Worm (Caenorhabditis elegans): ENCODE results near the gene M7.8.

DNA sequence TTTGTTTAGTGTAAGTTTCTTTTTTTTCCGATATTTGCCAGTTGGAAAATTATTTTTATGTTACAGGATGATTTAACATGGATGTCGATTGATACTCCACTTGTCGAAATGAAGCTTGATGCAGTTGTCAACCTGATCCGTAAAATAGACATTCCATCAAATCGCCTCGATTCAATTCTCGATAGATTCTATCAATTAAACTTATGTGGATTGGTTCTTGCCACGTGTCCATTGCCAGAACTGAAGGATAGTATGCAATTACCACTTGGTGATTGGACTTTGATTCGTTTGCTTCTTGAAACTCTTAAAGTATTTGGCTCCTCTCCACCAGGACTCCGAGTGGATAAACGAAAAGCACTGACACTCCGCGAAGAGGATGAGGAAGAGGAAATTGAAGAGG lies 50.5 kb downstream of the M7.8 start:
- TF ChIP-seq nhr-28 (tag; optimal IDR thresholded peaks at IDR 0.05) (no peak), jun-1 (tag; optimal IDR thresholded peaks at IDR 0.05) (no peak), Y75B8A.6 (GFP tag; IDR thresholded peaks at IDR 0.05) (no peak), saeg-2 (GFP tag; IDR thresholded peaks at IDR 0.05) (no peak), lsy-2 (tag; optimal IDR thresholded peaks at IDR 0.05) (no peak), lin-13 (GFP tag; optimal IDR thresholded peaks at IDR 0.05) (no peak), nhr-237 (tag; optimal IDR thresholded peaks at IDR 0.05) (no peak), snpc-1.2 (GFP tag; IDR thresholded peaks at IDR 0.05) (no peak), unc-130 (GFP tag; optimal IDR thresholded peaks at IDR 0.05) (no peak), mxl-3 (GFP tag; optimal IDR thresholded peaks at IDR 0.05) (no peak), aly-2 (tag; optimal IDR thresholded peaks at IDR 0.05) (no peak)

Data from whole organism, L4 larva.